Fruit fly (Drosophila melanogaster) whole organism: Measurements from ENCODE around the gene Sar1.

Experiments used
- CG8478 ChIP-seq: fragments of >200 bp; optimal IDR thresholded peaks from 2 replicates; lab custom pipeline; 2018; ENCODE audit warnings: inconsistent platforms
- EcR ChIP-seq, 2 experiments: fragments of >200 bp; optimal IDR thresholded peaks; 2 replicates each; lab custom pipeline; 2017; ENCODE audit warnings: missing biosample characterization in 2 of 2, missing genetic modification characterization in 2 of 2, missing genetic modification reagents in 2 of 2

- TF ChIP-seq EcR (GFP tag; optimal IDR thresholded peaks at IDR 0.05; lab: Kevin White, UChicago) (no peak), CG8478 (lab: Kevin White, UChicago) (no peak)
Measured at dm6 chr3R:22342708-22343107, 13.8 kb upstream of the Sar1 start.
